Worm (Caenorhabditis elegans): ENCODE measurements around the gene B0244.4.

B0244.4 gene

ce11 chrIII:5747185-5747584, at the start of gene B0244.4:
TSS of gene B0244.4 (plus strand) at chrIII:5747485.
- TF ChIP-seq pag-3 (tag; optimal IDR thresholded peaks at IDR 0.05; ENCODE audit: borderline replicate concordance) (no peak), ceh-2 (tag; optimal IDR thresholded peaks at IDR 0.05) (no peak), tbx-7 (tag; optimal IDR thresholded peaks at IDR 0.05) (no peak), ceh-6 (GFP tag; optimal IDR thresholded peaks at IDR 0.05) (no peak), odd-2 (tag; optimal IDR thresholded peaks at IDR 0.05) (no peak), ceh-24 (tag; optimal IDR thresholded peaks at IDR 0.05) (no peak), C38D4.7 (GFP tag; optimal IDR thresholded peaks at IDR 0.05) (no peak), che-1 (tag; optimal IDR thresholded peaks at IDR 0.05) (no peak), sox-4 (tag; optimal IDR thresholded peaks at IDR 0.05) (no peak), pha-2 (tag; optimal IDR thresholded peaks at IDR 0.05) (no peak), nhr-232 (tag; optimal IDR thresholded peaks at IDR 0.05) (no peak), unc-86 (tag; optimal IDR thresholded peaks at IDR 0.05) (no peak), syd-9 (tag; optimal IDR thresholded peaks at IDR 0.05) (no peak), ceh-22 (tag; optimal IDR thresholded peaks at IDR 0.05) (no peak), elt-2 (tag; optimal IDR thresholded peaks at IDR 0.05) (no peak), ceh-30 (tag; optimal IDR thresholded peaks at IDR 0.05) (no peak)

ce11 chrIII:5697963-5698730, 49.1 kb upstream of the B0244.4 start, which contains the start of the genes lgg-3 and rgs-5:
TSS of gene lgg-3 (minus strand) at chrIII:5698013.
TSS of gene rgs-5 (plus strand) at chrIII:5698555.
- TF ChIP-seq unc-42 (tag; optimal IDR thresholded peaks at IDR 0.05) (peak; percentile 18), syd-9 (tag; optimal IDR thresholded peaks at IDR 0.05) (no peak), fkh-6 (tag; optimal IDR thresholded peaks at IDR 0.05) (no peak), ets-4 (tag; optimal IDR thresholded peaks at IDR 0.05) (peak; percentile 2), nfya-1 (tag; optimal IDR thresholded peaks at IDR 0.05) (peak; percentile 21)

DNA sequence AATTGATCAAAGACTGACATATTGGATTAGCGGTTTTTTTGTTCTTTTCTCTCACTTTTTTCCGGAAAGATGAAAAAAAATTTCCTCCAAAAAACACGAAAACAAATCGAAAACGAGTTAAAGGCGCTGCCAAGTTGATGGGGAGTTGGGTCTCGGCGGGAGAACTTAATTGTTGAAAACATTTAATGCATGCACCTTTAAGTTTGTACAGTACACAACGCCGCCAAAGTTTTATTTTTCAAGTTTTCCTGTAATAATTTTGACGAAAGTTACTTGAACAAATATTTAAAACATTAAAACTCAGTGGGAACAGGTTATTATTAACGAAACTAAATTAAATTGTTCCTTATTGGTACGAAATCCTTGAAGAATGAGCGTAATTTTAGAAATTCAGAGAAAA, 45.8 kb upstream of the B0244.4 start:
- no peak for TF ChIP-seq T23F11.4 (GFP tag; optimal IDR thresholded peaks at IDR 0.05)
- TF ChIP-seq npax-4 (tag; optimal IDR thresholded peaks at IDR 0.05) = no peak
- no peak for TF ChIP-seq unc-42 (tag; optimal IDR thresholded peaks at IDR 0.05)
- TF ChIP-seq nfya-1 (tag; optimal IDR thresholded peaks at IDR 0.05) = no peak
- no peak for TF ChIP-seq tbx-7 (tag; optimal IDR thresholded peaks at IDR 0.05)
- TF ChIP-seq sox-4 (tag; optimal IDR thresholded peaks at IDR 0.05) = no peak
- no peak for TF ChIP-seq K02D7.2 (tag; optimal IDR thresholded peaks at IDR 0.05)
- no peak for TF ChIP-seq pha-4 (tag; optimal IDR thresholded peaks at IDR 0.05)
- TF ChIP-seq ztf-16 (tag; optimal IDR thresholded peaks at IDR 0.05) = no peak
- no peak for TF ChIP-seq hlh-6 (tag; optimal IDR thresholded peaks at IDR 0.05)
- no peak for TF ChIP-seq unc-55 (GFP tag; optimal IDR thresholded peaks at IDR 0.05)

ce11 chrIII:5705228-5705888, 41.9 kb upstream of the B0244.4 start, which contains the start of gene swp-1:
TSS of gene swp-1 (minus strand) at chrIII:5705525.
- TF ChIP-seq tbx-7 (tag; optimal IDR thresholded peaks at IDR 0.05) = no peak
- no peak for TF ChIP-seq ceh-18 (tag; optimal IDR thresholded peaks at IDR 0.05)
- no peak for TF ChIP-seq pha-4 (tag; optimal IDR thresholded peaks at IDR 0.05)
- no peak for TF ChIP-seq lin-11 (tag; optimal IDR thresholded peaks at IDR 0.05)
- no peak for TF ChIP-seq npax-4 (tag; optimal IDR thresholded peaks at IDR 0.05)
- TF ChIP-seq unc-42 (tag; optimal IDR thresholded peaks at IDR 0.05) = no peak
- no peak for TF ChIP-seq ceh-48 (tag; optimal IDR thresholded peaks at IDR 0.05)
- TF ChIP-seq hlh-13 (GFP tag; optimal IDR thresholded peaks at IDR 0.05) = no peak
- TF ChIP-seq unc-3 (GFP tag; conservative IDR thresholded peaks at IDR 0.05) = no peak
- no peak for TF ChIP-seq unc-3 (tag; optimal IDR thresholded peaks at IDR 0.05)

Measured in whole organism, late embryonic.